Fruit fly (Drosophila melanogaster): ENCODE measurements around the gene MBD-R2.

MBD-R2 gene

dm6 chr3R:12369135-12369792, 13.2 kb upstream of the MBD-R2 start, which contains the start of gene GstD1:
GstD1 (minus strand) TSS chr3R:12369268.
- TF ChIP-seq Sin3A (optimal IDR thresholded peaks at IDR 0.05) = no peak
- no peak for TF ChIP-seq ttk (optimal IDR thresholded peaks at IDR 0.05)
- TF ChIP-seq Myc (optimal IDR thresholded peaks at IDR 0.05) = no peak
- no peak for TF ChIP-seq insv (optimal IDR thresholded peaks at IDR 0.05)
- TF ChIP-seq psq (optimal IDR thresholded peaks at IDR 0.05) = no peak
- no peak for TF ChIP-seq h (optimal IDR thresholded peaks at IDR 0.05)

DNA sequence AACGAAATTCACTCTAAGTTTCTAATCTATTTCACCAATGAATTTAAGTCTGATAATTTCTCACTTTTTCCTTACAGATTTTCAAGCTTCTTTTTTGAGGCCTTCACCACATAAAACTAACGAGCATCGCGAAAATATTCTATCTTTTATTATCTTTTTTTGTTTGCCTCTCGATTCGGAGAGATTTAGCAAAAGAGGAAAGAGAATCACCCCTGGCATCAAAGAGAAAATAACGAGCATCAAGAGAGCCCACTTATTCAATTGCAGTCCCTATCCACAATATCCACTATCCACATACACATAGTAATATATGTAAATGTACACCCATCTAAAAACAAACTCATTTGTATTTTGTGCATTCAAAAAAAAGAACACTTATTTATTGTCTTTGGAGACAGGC, 11.4 kb upstream of the MBD-R2 start, which contains the start of gene GstD9:
Gene GstD9, minus strand, starts transcription at position 101 of the 400 bp plus-strand sequence.
- TF ChIP-seq psq (optimal IDR thresholded peaks at IDR 0.05) (no peak), ttk (optimal IDR thresholded peaks at IDR 0.05) (no peak), h (optimal IDR thresholded peaks at IDR 0.05) (no peak), Sin3A (optimal IDR thresholded peaks at IDR 0.05) (no peak), Myc (optimal IDR thresholded peaks at IDR 0.05) (no peak), insv (optimal IDR thresholded peaks at IDR 0.05) (no peak)

DNA sequence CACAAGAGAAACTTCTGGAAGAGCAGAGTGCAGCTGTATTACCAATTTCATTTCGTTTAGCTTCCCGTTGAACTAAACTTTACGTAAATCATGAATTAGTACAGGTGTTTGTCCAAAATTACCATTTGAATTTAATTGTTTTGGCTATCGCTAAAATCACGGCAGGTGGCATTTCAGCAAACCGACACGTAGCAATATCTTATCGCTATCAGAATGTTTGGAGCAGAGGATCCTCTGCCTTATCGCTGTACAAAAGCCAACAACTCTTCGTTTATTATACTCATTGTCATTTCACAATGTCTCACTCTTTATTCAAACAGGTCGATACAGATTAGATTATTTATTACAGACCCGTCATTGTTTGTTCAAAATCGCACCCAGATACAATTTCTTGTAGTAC, 9.8 kb upstream of the MBD-R2 start:
- TF ChIP-seq insv (optimal IDR thresholded peaks at IDR 0.05) (no peak), Myc (optimal IDR thresholded peaks at IDR 0.05) (no peak), ttk (optimal IDR thresholded peaks at IDR 0.05) (no peak)

dm6 chr3R:12365264-12365840, 9.3 kb upstream of the MBD-R2 start, which contains the start of gene GstD10:
GstD10 (minus strand) TSS chr3R:12365735.
- TF ChIP-seq h (optimal IDR thresholded peaks at IDR 0.05) (no peak), psq (optimal IDR thresholded peaks at IDR 0.05) (no peak), Sin3A (optimal IDR thresholded peaks at IDR 0.05) (no peak), insv (optimal IDR thresholded peaks at IDR 0.05) (no peak), ttk (optimal IDR thresholded peaks at IDR 0.05) (no peak), Myc (optimal IDR thresholded peaks at IDR 0.05) (no peak)

- TF ChIP-seq Myc (optimal IDR thresholded peaks at IDR 0.05) (no peak), psq (optimal IDR thresholded peaks at IDR 0.05) (no peak), insv (optimal IDR thresholded peaks at IDR 0.05) (no peak), ttk (optimal IDR thresholded peaks at IDR 0.05) (no peak), h (optimal IDR thresholded peaks at IDR 0.05) (no peak), Sin3A (optimal IDR thresholded peaks at IDR 0.05) (no peak)
Measured at dm6 chr3R:12364580-12364979, 8.5 kb upstream of the MBD-R2 start, which contains the start of gene Tim17a1. Tim17a1 (minus strand) TSS chr3R:12364680.

- no peak for TF ChIP-seq psq (optimal IDR thresholded peaks at IDR 0.05)
- TF ChIP-seq Sin3A (optimal IDR thresholded peaks at IDR 0.05) = no peak
- TF ChIP-seq h (optimal IDR thresholded peaks at IDR 0.05) = no peak
- no peak for TF ChIP-seq insv (optimal IDR thresholded peaks at IDR 0.05)
- no peak for TF ChIP-seq Myc (optimal IDR thresholded peaks at IDR 0.05)
- no peak for TF ChIP-seq ttk (optimal IDR thresholded peaks at IDR 0.05)
Measured at dm6 chr3R:12363544-12363943, 7.5 kb upstream of the MBD-R2 start.

DNA sequence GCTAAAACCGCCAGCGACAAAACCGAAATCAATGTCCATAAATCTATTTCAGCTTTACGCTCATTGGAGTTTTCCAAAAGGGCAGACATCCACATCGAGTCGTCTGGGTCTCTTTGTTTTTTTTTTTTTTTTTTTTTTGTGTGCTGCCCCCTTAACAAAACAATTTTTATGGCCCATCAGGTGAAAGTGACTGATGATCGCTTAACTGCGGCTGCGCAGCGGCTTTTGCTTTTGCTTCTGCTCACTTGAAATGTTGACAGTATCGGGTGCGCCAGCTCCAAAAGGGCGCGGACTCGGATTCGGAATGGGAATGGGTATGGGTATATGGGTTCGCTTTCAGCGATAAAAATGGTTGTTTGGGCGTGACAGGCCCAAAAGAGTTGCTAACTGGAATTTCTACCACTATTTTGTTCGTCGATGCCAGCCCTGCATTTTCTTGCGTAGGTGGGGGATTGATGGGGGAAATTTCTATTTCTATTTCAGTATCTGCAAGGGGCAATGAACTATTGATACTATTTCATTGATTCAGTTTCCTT, 6.0 kb upstream of the MBD-R2 start:
- TF ChIP-seq Sin3A (optimal IDR thresholded peaks at IDR 0.05) = no peak
- TF ChIP-seq h (optimal IDR thresholded peaks at IDR 0.05) = no peak
- no peak for TF ChIP-seq ttk (optimal IDR thresholded peaks at IDR 0.05)

DNA sequence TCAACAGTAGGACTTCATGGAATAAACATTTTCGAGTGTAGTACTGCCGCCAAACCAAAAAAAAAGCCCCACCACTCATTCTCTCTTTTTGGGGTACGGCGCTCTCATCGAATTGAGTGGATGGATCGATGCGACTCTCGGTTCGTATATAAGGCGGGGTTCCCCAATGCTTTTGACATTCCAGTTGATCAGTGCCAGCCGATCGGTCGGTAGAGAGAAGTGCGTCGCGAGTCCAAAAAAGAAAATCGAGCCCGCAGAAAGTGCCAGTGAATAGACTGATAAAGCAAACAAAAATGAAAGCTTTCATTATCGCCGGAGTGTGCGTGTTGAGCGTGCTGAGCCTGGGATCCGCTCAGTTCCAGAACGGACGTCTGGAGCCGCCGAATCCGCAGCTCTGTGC, 3.8 kb upstream of the MBD-R2 start, which contains the start of gene CG4115:
Gene CG4115, plus strand, starts transcription at position 172 of the 400 bp plus-strand sequence.
- TF ChIP-seq ttk (optimal IDR thresholded peaks at IDR 0.05) (no peak), h (optimal IDR thresholded peaks at IDR 0.05) (no peak), psq (optimal IDR thresholded peaks at IDR 0.05) (no peak), insv (optimal IDR thresholded peaks at IDR 0.05) (no peak), Myc (optimal IDR thresholded peaks at IDR 0.05) (no peak), Sin3A (optimal IDR thresholded peaks at IDR 0.05) (no peak)

DNA sequence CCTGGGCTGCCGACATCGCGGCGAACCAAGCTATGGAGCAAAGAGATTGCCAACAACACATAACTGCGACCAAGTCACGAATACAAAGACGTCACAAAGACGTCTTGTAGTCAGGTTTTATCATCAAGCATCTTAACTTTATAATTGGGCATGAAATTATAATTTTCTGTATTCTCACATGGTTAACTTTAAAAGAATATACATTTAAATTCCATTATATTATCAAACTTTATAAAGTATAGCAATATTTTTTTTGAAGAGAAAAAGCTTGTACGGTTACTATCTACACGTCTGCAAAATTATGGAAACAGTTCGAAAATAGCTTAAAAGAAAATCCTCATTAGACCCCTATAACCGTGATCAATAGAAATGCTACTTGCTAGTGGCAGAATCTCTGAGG, 4.1 kb downstream of the MBD-R2 start, which contains the start of gene CG10041:
Gene CG10041, minus strand, starts transcription at position 101 of the 400 bp plus-strand sequence.
- TF ChIP-seq h (optimal IDR thresholded peaks at IDR 0.05) = no peak
- TF ChIP-seq insv (optimal IDR thresholded peaks at IDR 0.05) = no peak
- no peak for TF ChIP-seq Myc (optimal IDR thresholded peaks at IDR 0.05)
- no peak for TF ChIP-seq Sin3A (optimal IDR thresholded peaks at IDR 0.05)
- no peak for TF ChIP-seq psq (optimal IDR thresholded peaks at IDR 0.05)
- no peak for TF ChIP-seq ttk (optimal IDR thresholded peaks at IDR 0.05)

DNA sequence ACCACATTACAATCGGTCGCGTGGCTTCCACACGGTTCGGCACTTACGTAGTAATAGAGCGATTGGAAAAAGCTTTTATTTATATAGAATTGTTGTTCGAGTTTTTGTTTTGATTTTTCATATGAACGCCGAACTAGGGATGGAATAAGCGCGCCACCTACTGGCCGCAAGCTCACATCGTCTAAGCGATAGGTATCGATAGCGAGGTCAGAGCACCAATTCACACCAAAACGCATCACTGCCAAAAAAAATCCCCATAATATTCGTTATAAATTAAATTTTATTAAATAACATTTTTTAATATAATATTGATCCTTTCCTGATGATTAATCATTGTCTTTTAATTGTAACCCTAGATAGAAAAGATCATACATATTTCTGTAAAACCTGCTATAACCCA, 5.6 kb downstream of the MBD-R2 start, which contains the start of gene CG10038:
Gene CG10038, minus strand, starts transcription at position 148 of the 400 bp plus-strand sequence.
- TF ChIP-seq psq (optimal IDR thresholded peaks at IDR 0.05) = no peak
- TF ChIP-seq insv (optimal IDR thresholded peaks at IDR 0.05) = no peak
- TF ChIP-seq Sin3A (optimal IDR thresholded peaks at IDR 0.05) = no peak
- no peak for TF ChIP-seq ttk (optimal IDR thresholded peaks at IDR 0.05)
- no peak for TF ChIP-seq Myc (optimal IDR thresholded peaks at IDR 0.05)
- no peak for TF ChIP-seq h (optimal IDR thresholded peaks at IDR 0.05)

- TF ChIP-seq Sin3A (optimal IDR thresholded peaks at IDR 0.05) (no peak), ttk (optimal IDR thresholded peaks at IDR 0.05) (no peak), h (optimal IDR thresholded peaks at IDR 0.05) (no peak), insv (optimal IDR thresholded peaks at IDR 0.05) (no peak), psq (optimal IDR thresholded peaks at IDR 0.05) (no peak), Myc (optimal IDR thresholded peaks at IDR 0.05) (no peak)
Measured at dm6 chr3R:12347659-12348058, 8.4 kb downstream of the MBD-R2 start.

DNA sequence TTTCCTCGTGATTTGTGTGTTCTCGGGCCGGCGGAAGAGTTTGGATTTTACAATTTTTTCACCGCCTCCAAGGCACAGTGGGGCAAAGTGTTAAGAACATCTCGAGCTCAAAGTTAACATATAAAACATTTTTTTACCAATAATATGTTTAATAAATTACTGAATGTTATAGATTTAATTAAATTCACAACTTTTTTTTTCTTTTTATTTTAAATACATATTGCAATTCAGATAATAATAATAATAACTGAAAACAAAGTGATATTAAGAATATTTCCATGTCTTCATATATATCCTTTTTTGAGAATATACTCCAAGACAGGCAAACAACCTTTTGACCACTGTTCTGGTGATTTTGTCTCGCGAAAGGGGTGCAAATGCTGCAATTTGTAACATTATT, 10.1 kb downstream of the MBD-R2 start:
- TF ChIP-seq psq (optimal IDR thresholded peaks at IDR 0.05) = no peak
- TF ChIP-seq Sin3A (optimal IDR thresholded peaks at IDR 0.05) = no peak
- TF ChIP-seq insv (optimal IDR thresholded peaks at IDR 0.05) = no peak
- no peak for TF ChIP-seq ttk (optimal IDR thresholded peaks at IDR 0.05)
- no peak for TF ChIP-seq h (optimal IDR thresholded peaks at IDR 0.05)
- TF ChIP-seq Myc (optimal IDR thresholded peaks at IDR 0.05) = no peak
